Worm (Caenorhabditis elegans): ENCODE measurements around the gene B0334.13.

ce11 chrII:11514775-11515174 is 26.7 kb downstream of the B0334.13 start, which contains the start of gene srh-44:
- no peak for TF ChIP-seq ets-7 (tag; optimal IDR thresholded peaks at IDR 0.05)
- TF ChIP-seq F13C5.2 (tag; optimal IDR thresholded peaks at IDR 0.05), result no peak
- TF ChIP-seq ama-1 (optimal IDR thresholded peaks at IDR 0.05), result no peak
- no peak for TF ChIP-seq ceh-36 (tag; optimal IDR thresholded peaks at IDR 0.05)
- TF ChIP-seq tbx-37 (GFP tag; conservative IDR thresholded peaks at IDR 0.05), result no peak
- no peak for TF ChIP-seq B0310.2 (tag; optimal IDR thresholded peaks at IDR 0.05)
- TF ChIP-seq tra-4 (tag; optimal IDR thresholded peaks at IDR 0.05), result no peak
- TF ChIP-seq flt-1 (GFP tag; IDR thresholded peaks at IDR 0.05), result no peak
- no peak for TF ChIP-seq hmg-4 (GFP tag; optimal IDR thresholded peaks at IDR 0.05)
- TF ChIP-seq aly-1 (tag; optimal IDR thresholded peaks at IDR 0.05), result no peak
- TF ChIP-seq tbx-11 (GFP tag; IDR thresholded peaks at IDR 0.05), result no peak
- TF ChIP-seq hnd-1 (tag; optimal IDR thresholded peaks at IDR 0.05), result no peak
- TF ChIP-seq hmbx-1 (tag; optimal IDR thresholded peaks at IDR 0.05), result no peak
